Worm (Caenorhabditis elegans): Measurements from ENCODE around the gene C04A2.15.

Gene C04A2.15

ce11 chrII:6853059-6853466 lies 1.0 kb downstream of the C04A2.15 start (continued):
- TF ChIP-seq nfya-1 (tag; optimal IDR thresholded peaks at IDR 0.05; ENCODE audit: insufficient read depth) (peak; percentile 75), lsy-12 (tag; optimal IDR thresholded peaks at IDR 0.05) (peak; percentile 78), sea-2 (GFP tag; optimal IDR thresholded peaks at IDR 0.05) (no peak), aly-2 (tag; optimal IDR thresholded peaks at IDR 0.05) (no peak), nhr-237 (tag; optimal IDR thresholded peaks at IDR 0.05) (no peak), lin-39 (tag; optimal IDR thresholded peaks at IDR 0.05) (peak; percentile 85), ztf-4 (tag; optimal IDR thresholded peaks at IDR 0.05) (peak; percentile 37), ceh-28 (tag; optimal IDR thresholded peaks at IDR 0.05) (peak; percentile 20), mml-1 (tag; optimal IDR thresholded peaks at IDR 0.05) (no peak), egl-27 (tag; optimal IDR thresholded peaks at IDR 0.05) (peak; percentile 94)

ce11 chrII:6858201-6858600 lies 6.2 kb downstream of the C04A2.15 start, which contains the start of gene dnj-5:
Gene dnj-5, minus strand, starts transcription at chrII:6858301.
- TF ChIP-seq mdl-1 (tag; optimal IDR thresholded peaks at IDR 0.05) (no peak), ama-1 (optimal IDR thresholded peaks at IDR 0.05) (no peak), aly-2 (tag; optimal IDR thresholded peaks at IDR 0.05) (no peak), skn-1 (tag; optimal IDR thresholded peaks at IDR 0.05) (no peak), lin-39 (tag; optimal IDR thresholded peaks at IDR 0.05) (no peak)

ce11 chrII:6858835-6859234 lies 6.8 kb downstream of the C04A2.15 start:
- TF ChIP-seq nfya-1 (tag; optimal IDR thresholded peaks at IDR 0.05; ENCODE audit: insufficient read depth), result peak; percentile 43
- no peak for TF ChIP-seq nhr-12 (tag; optimal IDR thresholded peaks at IDR 0.05)
- TF ChIP-seq ceh-28 (tag; optimal IDR thresholded peaks at IDR 0.05), result no peak
- TF ChIP-seq elt-2 (tag; optimal IDR thresholded peaks at IDR 0.05), result peak; percentile 32
- no peak for TF ChIP-seq ZK546.5 (tag; optimal IDR thresholded peaks at IDR 0.05)
- peak; percentile 66 for TF ChIP-seq pha-4 (tag; optimal IDR thresholded peaks at IDR 0.05)
- TF ChIP-seq elt-1 (tag; optimal IDR thresholded peaks at IDR 0.05), result no peak
- TF ChIP-seq fkh-10 (GFP tag; optimal IDR thresholded peaks at IDR 0.05), result no peak
- TF ChIP-seq ceh-16 (tag; optimal IDR thresholded peaks at IDR 0.05), result no peak
- no peak for TF ChIP-seq nhr-25 (tag; optimal IDR thresholded peaks at IDR 0.05)
- TF ChIP-seq snpc-4 (tag; optimal IDR thresholded peaks at IDR 0.05), result peak; percentile 53
- peak; percentile 73 for TF ChIP-seq egl-5 (tag; optimal IDR thresholded peaks at IDR 0.05)
- no peak for TF ChIP-seq ceh-82 (tag; optimal IDR thresholded peaks at IDR 0.05)
- TF ChIP-seq zag-1 (tag; optimal IDR thresholded peaks at IDR 0.05), result no peak
- TF ChIP-seq daf-12 (tag; optimal IDR thresholded peaks at IDR 0.05), result no peak
- TF ChIP-seq mdl-1 (tag; optimal IDR thresholded peaks at IDR 0.05), result no peak
- no peak for TF ChIP-seq eor-1 (tag; optimal IDR thresholded peaks at IDR 0.05)
- TF ChIP-seq mml-1 (tag; optimal IDR thresholded peaks at IDR 0.05), result no peak
- TF ChIP-seq ama-1 (optimal IDR thresholded peaks at IDR 0.05), result no peak
- no peak for TF ChIP-seq ceh-9 (tag; optimal IDR thresholded peaks at IDR 0.05)
- no peak for TF ChIP-seq lsy-12 (tag; optimal IDR thresholded peaks at IDR 0.05)
- TF ChIP-seq nhr-76 (tag; optimal IDR thresholded peaks at IDR 0.05), result no peak
- TF ChIP-seq lin-15B (tag; optimal IDR thresholded peaks at IDR 0.05), result peak; percentile 8
- no peak for TF ChIP-seq jun-1 (tag; optimal IDR thresholded peaks at IDR 0.05)
- TF ChIP-seq nhr-11 (tag; optimal IDR thresholded peaks at IDR 0.05), result no peak
- no peak for TF ChIP-seq fos-1 (tag; optimal IDR thresholded peaks at IDR 0.05)
- TF ChIP-seq elt-3 (tag; optimal IDR thresholded peaks at IDR 0.05), result no peak
- TF ChIP-seq ztf-11 (tag; optimal IDR thresholded peaks at IDR 0.05), result no peak
- peak; percentile 83 for TF ChIP-seq hmg-11 (tag; optimal IDR thresholded peaks at IDR 0.05)
- no peak for TF ChIP-seq egl-27 (tag; optimal IDR thresholded peaks at IDR 0.05)
- no peak for TF ChIP-seq nhr-237 (tag; optimal IDR thresholded peaks at IDR 0.05)
- TF ChIP-seq nhr-67 (tag; optimal IDR thresholded peaks at IDR 0.05), result no peak
- TF ChIP-seq nhr-43 (tag; optimal IDR thresholded peaks at IDR 0.05; ENCODE audit: poor library complexity, severe bottlenecking), result no peak
- no peak for TF ChIP-seq R02D3.7 (tag; optimal IDR thresholded peaks at IDR 0.05)
- TF ChIP-seq nhr-23 (tag; optimal IDR thresholded peaks at IDR 0.05), result no peak
- no peak for TF ChIP-seq nhr-28 (tag; optimal IDR thresholded peaks at IDR 0.05)
- TF ChIP-seq pqm-1 (tag; optimal IDR thresholded peaks at IDR 0.05), result no peak
- TF ChIP-seq ztf-4 (tag; optimal IDR thresholded peaks at IDR 0.05), result no peak
- no peak for TF ChIP-seq tbx-2 (tag; optimal IDR thresholded peaks at IDR 0.05)
- TF ChIP-seq sea-2 (GFP tag; optimal IDR thresholded peaks at IDR 0.05), result no peak
- TF ChIP-seq skn-1 (tag; optimal IDR thresholded peaks at IDR 0.05), result no peak
- no peak for TF ChIP-seq unc-39 (tag; optimal IDR thresholded peaks at IDR 0.05)
- peak; percentile 10 for TF ChIP-seq unc-62 (GFP tag; optimal IDR thresholded peaks at IDR 0.05)
- TF ChIP-seq lin-39 (tag; optimal IDR thresholded peaks at IDR 0.05), result peak; percentile 17
- TF ChIP-seq fkh-2 (tag; optimal IDR thresholded peaks at IDR 0.05), result no peak
- no peak for TF ChIP-seq aly-2 (tag; optimal IDR thresholded peaks at IDR 0.05)
- no peak for TF ChIP-seq nhr-77 (tag; optimal IDR thresholded peaks at IDR 0.05)

All from whole organism, L3 larva.